Fruit fly (Drosophila melanogaster) whole organism, prepupa: Measurements from ENCODE around the gene CG42784.

ENCODE experiments used
- CG16779 ChIP-seq: fragments of 200-800 bp; sonication (Bioruptor generic); optimal IDR thresholded peaks from 3 replicates; lab custom pipeline; 2017; ENCODE audit warnings: missing biosample characterization, mild to moderate bottlenecking, missing genetic modification characterization
- CG32006 ChIP-seq: fragments of 200-800 bp; sonication (Bioruptor generic); optimal IDR thresholded peaks from 3 replicates; lab custom pipeline; 2017; ENCODE audit warnings: missing biosample characterization, mild to moderate bottlenecking, missing genetic modification characterization
- CG3919 ChIP-seq: fragments of 200-800 bp; sonication (Bioruptor generic); optimal IDR thresholded peaks from 3 replicates; lab custom pipeline; 2016; ENCODE audit warnings: missing biosample characterization, missing genetic modification characterization
- CG6792 ChIP-seq: fragments of 200-800 bp; sonication (Bioruptor generic); optimal IDR thresholded peaks from 3 replicates; lab custom pipeline; 2016; ENCODE audit warnings: missing biosample characterization, missing genetic modification characterization
- CG7368 ChIP-seq: fragments of 200-800 bp; sonication (Bioruptor generic); optimal IDR thresholded peaks from 3 replicates; lab custom pipeline; 2016; ENCODE audit warnings: missing biosample characterization, missing genetic modification characterization
- Eip75B ChIP-seq: fragments of 200-800 bp; sonication (Bioruptor generic); optimal IDR thresholded peaks from 3 replicates; lab custom pipeline; 2016; ENCODE audit warnings: missing biosample characterization, missing genetic modification characterization
- Eip78C ChIP-seq: fragments of 200-800 bp; sonication (Bioruptor generic); peaks from one replicate; lab custom pipeline; 2016; ENCODE audit warnings: missing biosample characterization, missing genetic modification characterization
- Gug ChIP-seq: fragments of 200-800 bp; sonication (Bioruptor generic); IDR thresholded peaks from 2 replicates; pipeline ENCODE4 v1.3.6; 2022; ENCODE audit warnings: missing biosample characterization, missing genetic modification characterization
- Hr39 ChIP-seq: fragments of 200-800 bp; sonication (Bioruptor generic); optimal IDR thresholded peaks from 2 replicates; lab custom pipeline; 2016; ENCODE audit warnings: missing biosample characterization, missing genetic modification characterization
- Sox102F ChIP-seq: fragments of 200-800 bp; sonication (Bioruptor generic); optimal IDR thresholded peaks from 2 replicates; lab custom pipeline; 2016; ENCODE audit warnings: missing biosample characterization, mild to moderate bottlenecking, missing genetic modification characterization
- acj6 ChIP-seq: fragments of 200-800 bp; sonication (Bioruptor generic); optimal IDR thresholded peaks from 3 replicates; lab custom pipeline; 2016; ENCODE audit warnings: missing biosample characterization, missing genetic modification characterization
- eg ChIP-seq: fragments of 200-800 bp; sonication (Bioruptor generic); IDR thresholded peaks from 3 replicates; pipeline ENCODE4 v1.3.6; 2022; ENCODE audit warnings: missing biosample characterization, missing genetic modification characterization
- lz ChIP-seq: fragments of 200-800 bp; sonication (Bioruptor generic); optimal IDR thresholded peaks from 3 replicates; lab custom pipeline; 2016; ENCODE audit warnings: missing biosample characterization, missing genetic modification characterization

DNA sequence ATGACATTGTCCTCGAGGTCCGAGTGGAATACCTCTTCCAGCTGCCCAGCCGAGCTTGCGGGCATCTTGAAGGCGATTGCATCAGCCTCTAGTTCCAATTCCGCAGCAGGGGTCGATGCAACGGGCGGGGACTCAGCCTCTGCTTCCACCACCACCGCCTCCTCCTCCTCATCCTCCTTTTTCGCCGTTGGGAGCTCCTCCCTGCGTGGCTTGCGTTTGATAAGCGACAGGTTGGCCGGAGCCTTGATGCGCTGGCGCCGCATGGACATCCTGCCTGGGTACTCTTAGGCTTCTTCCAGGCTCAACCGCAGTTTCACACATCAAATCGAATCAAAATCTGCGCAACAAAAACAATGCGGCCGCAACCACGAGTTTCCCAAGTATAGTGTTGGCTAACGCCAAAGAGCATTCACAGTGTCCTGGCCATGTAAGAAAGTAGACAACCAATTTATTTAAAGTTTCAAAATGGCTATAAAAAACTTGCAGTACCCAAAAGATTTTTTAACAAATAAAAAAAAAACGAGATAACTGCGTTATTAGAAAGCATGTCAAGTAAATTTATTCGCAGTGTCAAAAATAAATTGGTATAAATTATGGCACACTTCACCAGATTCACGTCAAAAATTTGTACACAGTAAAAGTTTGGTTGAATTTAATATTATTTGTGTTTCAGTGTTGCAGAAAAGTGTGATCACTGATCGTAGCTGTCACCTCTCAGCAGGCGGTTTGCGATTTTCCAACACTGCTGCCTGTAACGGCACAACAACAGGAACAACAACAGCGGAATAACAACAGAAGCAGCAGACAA lies 41.6 kb upstream of the CG42784 start, which contains the start of the genes Bdp1 and CG6565:
- TF ChIP-seq CG3919 (GFP tag; lab: Kevin White, UChicago) (peak; percentile 96), Gug (peak; percentile 95), acj6 (GFP tag; lab: Kevin White, UChicago) (peak; percentile 99), Eip78C (peak; percentile 99), CG32006 (GFP tag; lab: Kevin White, UChicago) (peak; percentile 99), CG7368 (GFP tag; lab: Kevin White, UChicago) (peak; percentile 92), eg (GFP tag; lab: Robert Waterston, UW) (peak; percentile 90), CG6792 (GFP tag; lab: Kevin White, UChicago) (peak; percentile 95), Eip75B (GFP tag; lab: Kevin White, UChicago) (peak; percentile 97), Hr39 (GFP tag; lab: Kevin White, UChicago) (peak; percentile 99), lz (GFP tag; lab: Kevin White, UChicago) (peak; percentile 99), CG16779 (peak; percentile 87), Sox102F (GFP tag; lab: Kevin White, UChicago) (peak; percentile 97)
